Worm (Caenorhabditis elegans): ENCODE results near the gene alr-1.

DNA sequence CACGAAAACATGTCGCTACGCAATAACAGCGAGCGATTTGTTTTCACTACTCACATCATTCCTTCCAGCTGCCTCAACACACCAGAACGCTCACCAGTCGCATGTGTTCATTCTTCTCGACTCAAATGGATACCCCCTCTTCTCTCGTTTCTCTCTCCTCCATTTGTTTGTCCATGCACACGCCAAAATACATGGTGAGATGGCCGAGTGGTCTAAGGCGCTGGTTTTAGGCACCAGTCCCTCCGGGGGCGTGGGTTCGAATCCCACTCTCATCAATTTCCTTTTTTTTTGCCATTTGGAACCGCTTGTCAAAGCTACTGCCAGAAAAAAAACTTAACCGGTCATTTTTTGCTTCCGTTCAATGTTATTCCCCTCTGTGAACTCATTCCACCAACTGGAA lies 29.9 kb downstream of the alr-1 start:
- TF ChIP-seq ces-1 (GFP tag; optimal IDR thresholded peaks at IDR 0.05), result peak; percentile 41
- 0 out of 2 replicates have a peak, but pooled peaks have one; percentile 80 for TF ChIP-seq tag-97 (GFP tag; IDR thresholded peaks at IDR 0.05)
- TF ChIP-seq aha-1 (tag), result peak; percentile 99
- peak; percentile 67 for TF ChIP-seq lin-13 (GFP tag; optimal IDR thresholded peaks at IDR 0.05)
- TF ChIP-seq hmg-1.1 (GFP tag; IDR thresholded peaks at IDR 0.05), result peak; percentile 97
- peak; percentile 87 for TF ChIP-seq lim-7 (GFP tag; IDR thresholded peaks at IDR 0.05)
- no peak for TF ChIP-seq nhr-237 (tag; optimal IDR thresholded peaks at IDR 0.05)
